Worm (Caenorhabditis elegans) whole organism, L3 larva: ENCODE data around the gene tag-241.

Experiments
- fkh-10 ChIP-seq: sonication (generic microtip); optimal IDR thresholded peaks from 2 replicates; lab custom pipeline; 2017; ENCODE audit warnings: missing biosample characterization, missing genetic modification reagents, missing genetic modification characterization
- lin-15B ChIP-seq: fragments of 150-350 bp; optimal IDR thresholded peaks from 2 replicates; lab custom pipeline; 2014; ENCODE audit warnings: missing biosample characterization, missing genetic modification characterization
- lin-39 ChIP-seq: fragments of 150-350 bp; optimal IDR thresholded peaks from 2 replicates; lab custom pipeline; 2018; ENCODE audit warnings: missing biosample characterization, missing genetic modification reagents, missing genetic modification characterization
- pqm-1 ChIP-seq: fragments of 150-350 bp; optimal IDR thresholded peaks from 2 replicates; lab custom pipeline; 2017; ENCODE audit warnings: missing biosample characterization, missing genetic modification characterization, inconsistent platforms
- skn-1 ChIP-seq: fragments of 150-350 bp; optimal IDR thresholded peaks from 2 replicates; lab custom pipeline; 2014; ENCODE audit warnings: missing biosample characterization, missing genetic modification characterization

- TF ChIP-seq lin-15B (tag; lab: Kevin White, UChicago) (no peak), fkh-10 (GFP tag; lab: Kevin White, UChicago) (no peak), lin-39 (tag; lab: Kevin White, UChicago) (no peak), pqm-1 (no peak), skn-1 (tag; lab: Kevin White, UChicago) (no peak)
These were observed 31.1 kb downstream of the tag-241 start, which contains the start of gene F54F7.8 for ce11 chrX:11854903-11855302.
